Worm (Caenorhabditis elegans) whole organism, L1 larva: Measurements from ENCODE around the gene srbc-67.
A peak's percentile ranks its signal among the peaks of the same experiment; 100 is the strongest.

Experiments used
- C16A3.4 ChIP-seq: fragments of 150-350 bp; optimal IDR thresholded peaks from 2 replicates; lab custom pipeline; 2014; ENCODE audit warnings: missing biosample characterization, missing genetic modification characterization
- F16B12.6 ChIP-seq: fragments of 150-350 bp; optimal IDR thresholded peaks from 2 replicates; lab custom pipeline; 2014; ENCODE audit warnings: missing biosample characterization, missing genetic modification characterization
- alr-1 ChIP-seq: fragments of 200-800 bp; sonication (Bioruptor generic); optimal IDR thresholded peaks from 2 replicates; lab custom pipeline; 2018; ENCODE audit warnings: borderline replicate concordance, mild to moderate bottlenecking, missing genetic modification characterization, missing compliant biosample characterization
- blmp-1 ChIP-seq: fragments of 150-350 bp; optimal IDR thresholded peaks from 2 replicates; lab custom pipeline; 2014; ENCODE audit warnings: missing biosample characterization, missing genetic modification characterization
- ceh-8 ChIP-seq: fragments of 200-800 bp; sonication (Bioruptor generic); optimal IDR thresholded peaks from 2 replicates; lab custom pipeline; 2018; ENCODE audit warnings: mild to moderate bottlenecking, missing genetic modification characterization, moderate library complexity, missing compliant biosample characterization
- ceh-82 ChIP-seq, 3 experiments: fragments of 150-350 bp in 1 of 3; sonication (generic microtip) in 2 of 3; optimal IDR thresholded peaks; 2 replicates each; lab custom pipeline; 2014 to 2017; ENCODE audit warnings: missing biosample characterization in 3 of 3, missing genetic modification characterization in 3 of 3
- ceh-90 ChIP-seq: sonication (generic microtip); optimal IDR thresholded peaks from 2 replicates; lab custom pipeline; 2016; ENCODE audit warnings: missing genetic modification characterization, missing compliant biosample characterization
- efl-1 ChIP-seq, 4 experiments: fragments of 150-350 bp; optimal IDR thresholded peaks in 3 of 4; peaks in 1 of 4; 1 replicate in 1 of 4; 2 replicates in 3 of 4; lab custom pipeline; 2014; ENCODE audit warnings: missing biosample characterization in 2 of 4, missing genetic modification characterization in 2 of 4, missing genetic modification reagents in 2 of 4
- efl-3 ChIP-seq: fragments of 200-800 bp; sonication (Bioruptor generic); optimal IDR thresholded peaks from 2 replicates; lab custom pipeline; 2018; ENCODE audit warnings: mild to moderate bottlenecking, missing genetic modification characterization, missing compliant biosample characterization
- elt-2 ChIP-seq: sonication (generic microtip); optimal IDR thresholded peaks from 2 replicates; lab custom pipeline; 2016; ENCODE audit warnings: missing genetic modification characterization, mild to moderate bottlenecking, inconsistent platforms, missing compliant biosample characterization, missing genetic modification reagents
- elt-3 ChIP-seq, 6 experiments: fragments of 150-350 bp in 1 of 6; sonication (generic microtip); optimal IDR thresholded peaks; 2 replicates each; lab custom pipeline; 2017 to 2018; ENCODE audit warnings: missing biosample characterization in 6 of 6, missing genetic modification characterization in 6 of 6, inconsistent platforms in 1 of 6
- ets-5 ChIP-seq: fragments of 200-800 bp; sonication (Bioruptor generic); IDR thresholded peaks from 2 replicates; pipeline ENCODE4 v1.3.6; 2022; ENCODE audit warnings: missing genetic modification characterization, missing compliant biosample characterization
- fkh-10 ChIP-seq: sonication (generic microtip); optimal IDR thresholded peaks from 2 replicates; lab custom pipeline; 2017; ENCODE audit warnings: missing biosample characterization, missing genetic modification reagents, missing genetic modification characterization
- fkh-8 ChIP-seq: sonication (generic microtip); optimal IDR thresholded peaks from 2 replicates; lab custom pipeline; 2016; ENCODE audit warnings: mild to moderate bottlenecking, missing genetic modification characterization, missing compliant biosample characterization
- grh-1 ChIP-seq: fragments of 200-800 bp; sonication (Bioruptor generic); IDR thresholded peaks from 2 replicates; pipeline ENCODE4 v1.3.6; 2022; ENCODE audit warnings: missing genetic modification reagents, missing genetic modification characterization, missing compliant biosample characterization
- hlh-4 ChIP-seq: sonication (generic microtip); optimal IDR thresholded peaks from 2 replicates; lab custom pipeline; 2016; ENCODE audit warnings: mild to moderate bottlenecking, missing genetic modification characterization, missing compliant biosample characterization
- lin-14 ChIP-seq: fragments of 200-800 bp; sonication (Bioruptor generic); optimal IDR thresholded peaks from 2 replicates; lab custom pipeline; 2018; ENCODE audit warnings: mild to moderate bottlenecking, missing genetic modification characterization, moderate library complexity, missing compliant biosample characterization
- lin-35 ChIP-seq, 2 experiments: fragments of 150-350 bp; optimal IDR thresholded peaks; 2 replicates each; lab custom pipeline; 2014; ENCODE audit warnings: missing biosample characterization in 2 of 2, missing genetic modification characterization in 2 of 2, missing genetic modification reagents in 2 of 2
- lsy-2 ChIP-seq, 2 experiments: fragments of 150-350 bp; optimal IDR thresholded peaks; 2 replicates each; lab custom pipeline; 2014; ENCODE audit warnings: missing biosample characterization in 2 of 2, missing genetic modification characterization in 2 of 2
- mab-9 ChIP-seq: fragments of 200-800 bp; sonication (Bioruptor generic); IDR thresholded peaks from 2 replicates; pipeline ENCODE4 v1.3.6; 2022; ENCODE audit warnings: missing genetic modification reagents, missing genetic modification characterization, missing compliant biosample characterization
- nhr-11 ChIP-seq: fragments of 150-350 bp; optimal IDR thresholded peaks from 2 replicates; lab custom pipeline; 2014; ENCODE audit warnings: missing biosample characterization, missing genetic modification characterization
- nhr-12 ChIP-seq: sonication (generic microtip); optimal IDR thresholded peaks from 2 replicates; lab custom pipeline; 2017; ENCODE audit warnings: missing biosample characterization, missing genetic modification characterization
- nhr-19 ChIP-seq: fragments of 200-800 bp; sonication (Bioruptor generic); conservative IDR thresholded peaks from 2 replicates; pipeline ENCODE4 v1.3.6; 2022; ENCODE audit warnings: missing genetic modification characterization, missing compliant biosample characterization
- nhr-237 ChIP-seq: fragments of 150-350 bp; optimal IDR thresholded peaks from 2 replicates; lab custom pipeline; 2014; ENCODE audit warnings: missing biosample characterization, missing genetic modification characterization
- nhr-28 ChIP-seq: fragments of 150-350 bp; optimal IDR thresholded peaks from 2 replicates; lab custom pipeline; 2014; ENCODE audit warnings: missing biosample characterization, missing genetic modification characterization
- nhr-76 ChIP-seq: sonication (generic microtip); optimal IDR thresholded peaks from 2 replicates; lab custom pipeline; 2017; ENCODE audit warnings: missing biosample characterization, missing genetic modification characterization
- nhr-77 ChIP-seq: fragments of 150-350 bp; optimal IDR thresholded peaks from 2 replicates; lab custom pipeline; 2014; ENCODE audit warnings: missing biosample characterization, missing genetic modification characterization
- nhr-85 ChIP-seq: sonication (generic microtip); peaks from one replicate; lab custom pipeline; 2016; ENCODE audit warnings: missing genetic modification characterization, inconsistent platforms, missing compliant biosample characterization
- nhr-90 ChIP-seq: sonication (generic microtip); optimal IDR thresholded peaks from 2 replicates; lab custom pipeline; 2016; ENCODE audit warnings: mild to moderate bottlenecking, missing genetic modification characterization, missing compliant biosample characterization; ENCODE audit not compliant: poor library complexity
- snpc-4 ChIP-seq: fragments of 150-350 bp; optimal IDR thresholded peaks from 2 replicates; lab custom pipeline; 2014; ENCODE audit warnings: missing biosample characterization, missing genetic modification characterization
- swsn-7 ChIP-seq: sonication (generic microtip); optimal IDR thresholded peaks from 2 replicates; lab custom pipeline; 2016; ENCODE audit warnings: missing genetic modification characterization, missing compliant biosample characterization
- tlp-1 ChIP-seq: fragments of 150-350 bp; optimal IDR thresholded peaks from 2 replicates; lab custom pipeline; 2014; ENCODE audit warnings: missing biosample characterization, missing genetic modification characterization
- unc-62 ChIP-seq: fragments of 150-350 bp; optimal IDR thresholded peaks from 2 replicates; lab custom pipeline; 2014; ENCODE audit warnings: missing biosample characterization, missing genetic modification reagents, missing genetic modification characterization
- unc-98 ChIP-seq: fragments of 200-800 bp; sonication (Bioruptor generic); IDR thresholded peaks from 2 replicates; pipeline ENCODE4 v1.3.6; 2022; ENCODE audit warnings: missing genetic modification characterization, missing compliant biosample characterization

srbc-67 gene

ce11 chrV:3552740-3553469 lies 11.9 kb upstream of the srbc-67 start, which contains the start of gene T24A6.20:
TSS of gene T24A6.20 (plus strand) at chrV:3553134.
- peak; percentile 70 for TF ChIP-seq elt-2 (tag; lab: Kevin White, UChicago)
- TF ChIP-seq efl-1 (optimal IDR thresholded peaks at IDR 0.05; lab: Kevin White, UChicago), result no peak
- peak in 1 of 2 experiments; percentile 91 for TF ChIP-seq efl-1 (GFP tag; optimal IDR thresholded peaks at IDR 0.05 in 1 of 2; lab: Kevin White, UChicago)
- no peak for TF ChIP-seq alr-1
- no peak for TF ChIP-seq efl-3 (GFP tag; lab: Kevin White, UChicago)
- TF ChIP-seq blmp-1 (tag; lab: Kevin White, UChicago), result peak; percentile 35

DNA sequence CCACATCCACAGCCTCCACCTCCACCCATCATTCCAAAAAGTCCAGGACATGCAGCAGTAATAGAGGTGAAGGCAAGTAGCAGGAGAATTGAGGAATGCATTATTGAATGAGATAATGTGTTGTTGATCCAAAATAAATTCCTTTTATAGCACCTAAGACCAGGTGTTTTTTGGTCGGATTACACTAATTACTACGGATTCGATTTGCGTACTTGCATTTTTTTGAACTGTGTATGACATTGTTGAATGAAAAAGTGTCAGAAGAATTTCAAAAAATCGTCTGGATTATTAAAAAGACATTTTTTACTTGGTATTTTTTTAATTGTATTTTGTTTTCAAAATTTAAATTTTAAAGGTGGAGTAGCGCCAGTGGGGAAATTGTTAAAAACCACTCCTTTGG lies 10.7 kb upstream of the srbc-67 start, which contains the start of gene grl-28:
TSS of gene grl-28 (minus strand) at position 101 of the 400 bp plus-strand sequence.
- TF ChIP-seq nhr-85 (tag; lab: Kevin White, UChicago) (peak; percentile 1), blmp-1 (tag; lab: Kevin White, UChicago) (no peak), unc-62 (GFP tag; lab: Kevin White, UChicago) (no peak)

ce11 chrV:3549553-3549952 lies 8.5 kb upstream of the srbc-67 start, which contains the start of gene sri-21:
TSS of gene sri-21 (plus strand) at chrV:3549853.
- TF ChIP-seq nhr-85 (tag; lab: Kevin White, UChicago) (no peak), lin-35 (GFP tag; optimal IDR thresholded peaks at IDR 0.05; lab: Kevin White, UChicago) (no peak), ceh-90 (tag; lab: Kevin White, UChicago) (no peak), nhr-19 (GFP tag; lab: Robert Waterston, UW) (no peak), nhr-11 (tag; lab: Kevin White, UChicago) (no peak), hlh-4 (tag; lab: Kevin White, UChicago) (no peak), ceh-82 (tag; optimal IDR thresholded peaks at IDR 0.05; lab: Kevin White, UChicago) (no peak), fkh-8 (tag; lab: Kevin White, UChicago) (no peak), nhr-77 (tag; lab: Kevin White, UChicago) (no peak), nhr-28 (no peak), nhr-90 (tag; lab: Kevin White, UChicago) (no peak)

- TF ChIP-seq ceh-8 (GFP tag; lab: Kevin White, UChicago), result no peak
- TF ChIP-seq mab-9, result no peak
- TF ChIP-seq nhr-237 (tag; lab: Kevin White, UChicago), result no peak
- no peak for TF ChIP-seq lsy-2 (tag; optimal IDR thresholded peaks at IDR 0.05; lab: Kevin White, UChicago)
- no peak for TF ChIP-seq snpc-4 (tag; lab: Kevin White, UChicago)
- TF ChIP-seq tlp-1 (tag; lab: Kevin White, UChicago), result no peak
- no peak for TF ChIP-seq ceh-82 (tag; optimal IDR thresholded peaks at IDR 0.05; lab: Kevin White, UChicago)
- TF ChIP-seq grh-1, result no peak
Observed at ce11 chrV:3548798-3549197, 7.8 kb upstream of the srbc-67 start, which contains the start of gene srw-130. TSS of gene srw-130 (minus strand) at chrV:3548898.

ce11 chrV:3546517-3546916 lies 5.5 kb upstream of the srbc-67 start, which contains the start of gene srbc-68:
TSS of gene srbc-68 (minus strand) at chrV:3546617.
- no peak for TF ChIP-seq nhr-76 (tag; lab: Kevin White, UChicago)
- TF ChIP-seq fkh-10, result no peak
- TF ChIP-seq nhr-12 (tag; lab: Kevin White, UChicago), result no peak
- no peak for TF ChIP-seq ets-5
- no peak for TF ChIP-seq snpc-4 (tag; lab: Kevin White, UChicago)
- TF ChIP-seq blmp-1 (tag; lab: Kevin White, UChicago), result no peak
- TF ChIP-seq lin-14 (GFP tag; lab: Kevin White, UChicago), result no peak
- TF ChIP-seq swsn-7 (tag; lab: Kevin White, UChicago), result no peak
- TF ChIP-seq elt-2 (tag; lab: Kevin White, UChicago), result no peak
- TF ChIP-seq unc-98, result no peak
- TF ChIP-seq efl-1 (optimal IDR thresholded peaks at IDR 0.05; lab: Kevin White, UChicago), result no peak
- no peak for TF ChIP-seq efl-1 (GFP tag; optimal IDR thresholded peaks at IDR 0.05 in 1 of 2; lab: Kevin White, UChicago)
- TF ChIP-seq elt-3 (tag; optimal IDR thresholded peaks at IDR 0.05; lab: Kevin White, UChicago), result no peak
- TF ChIP-seq nhr-90 (tag; lab: Kevin White, UChicago), result no peak
- TF ChIP-seq F16B12.6 (tag; lab: Kevin White, UChicago), result no peak
- no peak for TF ChIP-seq mab-9
- no peak for TF ChIP-seq C16A3.4 (tag; lab: Kevin White, UChicago)
- no peak for TF ChIP-seq nhr-237 (tag; lab: Kevin White, UChicago)
